Fruit fly (Drosophila melanogaster) whole organism, adult: ENCODE data around the gene Rexo5.

Experiments
- CG14711 ChIP-seq: fragments of 200-800 bp; sonication (Bioruptor generic); optimal IDR thresholded peaks from 2 replicates; lab custom pipeline; 2018; ENCODE audit warnings: missing biosample characterization, mild to moderate bottlenecking, missing genetic modification characterization, moderate library complexity
- cnc ChIP-seq, 2 experiments: fragments of >200 bp; optimal IDR thresholded peaks; 2 replicates each; lab custom pipeline; 2017

dm6 chr3L:6576709-6577108, 26.8 kb upstream of the Rexo5 start:
- TF ChIP-seq cnc (optimal IDR thresholded peaks at IDR 0.05; lab: Kevin White, UChicago) = no peak
- TF ChIP-seq CG14711 = no peak
